Worm (Caenorhabditis elegans) whole organism, L1 larva: ENCODE data around the gene srab-4.

Experiments used
- C04F5.9 ChIP-seq: sonication (generic microtip); optimal IDR thresholded peaks from 2 replicates; lab custom pipeline; 2016; ENCODE audit warnings: missing genetic modification characterization, missing compliant biosample characterization
- Y116A8C.19 ChIP-seq: sonication (generic microtip); optimal IDR thresholded peaks from 2 replicates; lab custom pipeline; 2016; ENCODE audit warnings: missing compliant biosample characterization, missing genetic modification characterization, borderline replicate concordance
- blmp-1 ChIP-seq: fragments of 150-350 bp; optimal IDR thresholded peaks from 2 replicates; lab custom pipeline; 2014; ENCODE audit warnings: missing biosample characterization, missing genetic modification characterization
- ces-1 ChIP-seq: fragments of 150-350 bp; optimal IDR thresholded peaks from 2 replicates; lab custom pipeline; 2014; ENCODE audit warnings: missing biosample characterization, missing genetic modification reagents, missing genetic modification characterization
- dpl-1 ChIP-seq, 3 experiments: fragments of 150-350 bp in 2 of 3; sonication (generic microtip) in 1 of 3; optimal IDR thresholded peaks; 2 replicates each; lab custom pipeline; 2014 to 2017; ENCODE audit warnings: missing biosample characterization in 3 of 3, missing genetic modification characterization in 3 of 3, missing genetic modification reagents in 3 of 3
- dsc-1 ChIP-seq: sonication (generic microtip); optimal IDR thresholded peaks from 2 replicates; lab custom pipeline; 2016; ENCODE audit warnings: mild to moderate bottlenecking, missing genetic modification characterization, missing compliant biosample characterization
- efl-1 ChIP-seq, 4 experiments: fragments of 150-350 bp; optimal IDR thresholded peaks in 3 of 4; peaks in 1 of 4; 1 replicate in 1 of 4; 2 replicates in 3 of 4; lab custom pipeline; 2014; ENCODE audit warnings: missing biosample characterization in 2 of 4, missing genetic modification characterization in 2 of 4, missing genetic modification reagents in 2 of 4
- efl-3 ChIP-seq: fragments of 200-800 bp; sonication (Bioruptor generic); optimal IDR thresholded peaks from 2 replicates; lab custom pipeline; 2018; ENCODE audit warnings: mild to moderate bottlenecking, missing genetic modification characterization, missing compliant biosample characterization
- elt-2 ChIP-seq: sonication (generic microtip); optimal IDR thresholded peaks from 2 replicates; lab custom pipeline; 2016; ENCODE audit warnings: missing genetic modification characterization, mild to moderate bottlenecking, inconsistent platforms, missing compliant biosample characterization, missing genetic modification reagents
- elt-3 ChIP-seq, 6 experiments: fragments of 150-350 bp in 1 of 6; sonication (generic microtip); optimal IDR thresholded peaks; 2 replicates each; lab custom pipeline; 2017 to 2018; ENCODE audit warnings: missing biosample characterization in 6 of 6, missing genetic modification characterization in 6 of 6, inconsistent platforms in 1 of 6
- fkh-4 ChIP-seq: sonication (generic microtip); optimal IDR thresholded peaks from 2 replicates; lab custom pipeline; 2016; ENCODE audit warnings: missing compliant biosample characterization, missing genetic modification characterization, borderline replicate concordance
- fkh-8 ChIP-seq: sonication (generic microtip); optimal IDR thresholded peaks from 2 replicates; lab custom pipeline; 2016; ENCODE audit warnings: mild to moderate bottlenecking, missing genetic modification characterization, missing compliant biosample characterization
- grh-1 ChIP-seq: fragments of 200-800 bp; sonication (Bioruptor generic); IDR thresholded peaks from 2 replicates; pipeline ENCODE4 v1.3.6; 2022; ENCODE audit warnings: missing genetic modification reagents, missing genetic modification characterization, missing compliant biosample characterization
- hpl-2 ChIP-seq: fragments of 150-350 bp; optimal IDR thresholded peaks from 2 replicates; lab custom pipeline; 2014; ENCODE audit warnings: missing biosample characterization, missing genetic modification reagents, missing genetic modification characterization
- irx-1 ChIP-seq: sonication (generic microtip); optimal IDR thresholded peaks from 2 replicates; lab custom pipeline; 2016; ENCODE audit warnings: missing genetic modification characterization, missing compliant biosample characterization
- jun-1 ChIP-seq: fragments of 150-350 bp; optimal IDR thresholded peaks from 2 replicates; lab custom pipeline; 2014; ENCODE audit warnings: missing biosample characterization, missing genetic modification reagents, missing genetic modification characterization
- lin-14 ChIP-seq: fragments of 200-800 bp; sonication (Bioruptor generic); optimal IDR thresholded peaks from 2 replicates; lab custom pipeline; 2018; ENCODE audit warnings: mild to moderate bottlenecking, missing genetic modification characterization, moderate library complexity, missing compliant biosample characterization
- lin-35 ChIP-seq, 2 experiments: fragments of 150-350 bp; optimal IDR thresholded peaks; 2 replicates each; lab custom pipeline; 2014; ENCODE audit warnings: missing biosample characterization in 2 of 2, missing genetic modification characterization in 2 of 2, missing genetic modification reagents in 2 of 2
- lsy-2 ChIP-seq, 2 experiments: fragments of 150-350 bp; optimal IDR thresholded peaks; 2 replicates each; lab custom pipeline; 2014; ENCODE audit warnings: missing biosample characterization in 2 of 2, missing genetic modification characterization in 2 of 2
- mab-9 ChIP-seq: fragments of 200-800 bp; sonication (Bioruptor generic); IDR thresholded peaks from 2 replicates; pipeline ENCODE4 v1.3.6; 2022; ENCODE audit warnings: missing genetic modification reagents, missing genetic modification characterization, missing compliant biosample characterization
- mdl-1 ChIP-seq, 2 experiments: fragments of 150-350 bp; optimal IDR thresholded peaks; 2 replicates each; lab custom pipeline; 2014 to 2017; ENCODE audit warnings: missing biosample characterization in 2 of 2, missing genetic modification characterization in 2 of 2, inconsistent platforms in 1 of 2
- nhr-12 ChIP-seq: sonication (generic microtip); optimal IDR thresholded peaks from 2 replicates; lab custom pipeline; 2017; ENCODE audit warnings: missing biosample characterization, missing genetic modification characterization
- nhr-19 ChIP-seq: fragments of 200-800 bp; sonication (Bioruptor generic); conservative IDR thresholded peaks from 2 replicates; pipeline ENCODE4 v1.3.6; 2022; ENCODE audit warnings: missing genetic modification characterization, missing compliant biosample characterization
- nhr-20 ChIP-seq: sonication (generic microtip); optimal IDR thresholded peaks from 2 replicates; lab custom pipeline; 2016; ENCODE audit warnings: mild to moderate bottlenecking, missing genetic modification characterization, missing compliant biosample characterization
- nhr-237 ChIP-seq: fragments of 150-350 bp; optimal IDR thresholded peaks from 2 replicates; lab custom pipeline; 2014; ENCODE audit warnings: missing biosample characterization, missing genetic modification characterization
- nhr-47 ChIP-seq: sonication (generic microtip); optimal IDR thresholded peaks from 2 replicates; lab custom pipeline; 2016; ENCODE audit warnings: mild to moderate bottlenecking, missing genetic modification characterization, moderate library complexity, missing compliant biosample characterization
- nhr-71 ChIP-seq: sonication (generic microtip); optimal IDR thresholded peaks from 2 replicates; lab custom pipeline; 2016; ENCODE audit warnings: mild to moderate bottlenecking, missing genetic modification characterization, moderate library complexity, missing compliant biosample characterization
- nhr-85 ChIP-seq: sonication (generic microtip); peaks from one replicate; lab custom pipeline; 2016; ENCODE audit warnings: missing genetic modification characterization, inconsistent platforms, missing compliant biosample characterization
- nhr-90 ChIP-seq: sonication (generic microtip); optimal IDR thresholded peaks from 2 replicates; lab custom pipeline; 2016; ENCODE audit warnings: mild to moderate bottlenecking, missing genetic modification characterization, missing compliant biosample characterization; ENCODE audit not compliant: poor library complexity
- snpc-4 ChIP-seq: fragments of 150-350 bp; optimal IDR thresholded peaks from 2 replicates; lab custom pipeline; 2014; ENCODE audit warnings: missing biosample characterization, missing genetic modification characterization
- snu-23 ChIP-seq: sonication (generic microtip); optimal IDR thresholded peaks from 2 replicates; lab custom pipeline; 2016; ENCODE audit warnings: missing genetic modification characterization, missing compliant biosample characterization
- swsn-7 ChIP-seq: sonication (generic microtip); optimal IDR thresholded peaks from 2 replicates; lab custom pipeline; 2016; ENCODE audit warnings: missing genetic modification characterization, missing compliant biosample characterization
- tbx-2 ChIP-seq: sonication (generic microtip); optimal IDR thresholded peaks from 2 replicates; lab custom pipeline; 2016; ENCODE audit warnings: missing genetic modification characterization, missing compliant biosample characterization
- unc-130 ChIP-seq: fragments of 150-350 bp; optimal IDR thresholded peaks from 2 replicates; lab custom pipeline; 2017; ENCODE audit warnings: missing biosample characterization, missing genetic modification characterization, inconsistent platforms
- unc-98 ChIP-seq: fragments of 200-800 bp; sonication (Bioruptor generic); IDR thresholded peaks from 2 replicates; pipeline ENCODE4 v1.3.6; 2022; ENCODE audit warnings: missing genetic modification characterization, missing compliant biosample characterization
- xbp-1 ChIP-seq: sonication (generic microtip); optimal IDR thresholded peaks from 2 replicates; lab custom pipeline; 2016; ENCODE audit warnings: missing genetic modification characterization, missing compliant biosample characterization

srab-4 gene

ce11 chrV:6991771-6992170, 12.2 kb upstream of the srab-4 start, which contains the start of gene nhr-162:
Gene nhr-162 (minus strand): TSS chrV:6991871.
- no peak for TF ChIP-seq dsc-1
- TF ChIP-seq fkh-8 (tag; lab: Kevin White, UChicago) = peak; percentile 24

ce11 chrV:6993999-6994398, 10.0 kb upstream of the srab-4 start:
- TF ChIP-seq nhr-90 (tag; lab: Kevin White, UChicago) = peak; percentile 45
- no peak for TF ChIP-seq fkh-4
- peak; percentile 78 for TF ChIP-seq tbx-2 (tag; lab: Kevin White, UChicago)
- TF ChIP-seq blmp-1 (tag; lab: Kevin White, UChicago) = peak; percentile 76
- TF ChIP-seq efl-1 (optimal IDR thresholded peaks at IDR 0.05; lab: Kevin White, UChicago) = no peak
- TF ChIP-seq efl-1 (GFP tag; optimal IDR thresholded peaks at IDR 0.05 in 1 of 2; lab: Kevin White, UChicago) = peak in 1 of 2 experiments; percentile 76
- TF ChIP-seq hpl-2 (GFP tag; lab: Kevin White, UChicago) = peak; percentile 30
- no peak for TF ChIP-seq nhr-12 (tag; lab: Kevin White, UChicago)
- TF ChIP-seq lin-35 (GFP tag; optimal IDR thresholded peaks at IDR 0.05; lab: Kevin White, UChicago) = peak in 1 of 2 experiments; percentile 74
- TF ChIP-seq jun-1 = peak; percentile 25
- TF ChIP-seq ces-1 (GFP tag; lab: Kevin White, UChicago) = no peak
- TF ChIP-seq mdl-1 (tag; optimal IDR thresholded peaks at IDR 0.05; lab: Kevin White, UChicago) = peak in 1 of 2 experiments; percentile 33
- peak; percentile 15; the same call in 1 of the 2 replicates for TF ChIP-seq mab-9
- TF ChIP-seq unc-130 (tag; lab: Kevin White, UChicago) = peak; percentile 14
- TF ChIP-seq nhr-47 (tag; lab: Kevin White, UChicago) = peak; percentile 61
- peak; percentile 72 for TF ChIP-seq nhr-19 (GFP tag; lab: Robert Waterston, UW)
- TF ChIP-seq elt-2 (tag; lab: Kevin White, UChicago) = peak; percentile 23
- TF ChIP-seq lin-14 (GFP tag; lab: Kevin White, UChicago) = peak; percentile 81
- peak; percentile 22 to 24 for TF ChIP-seq lsy-2 (tag; optimal IDR thresholded peaks at IDR 0.05; lab: Kevin White, UChicago)
- peak; percentile 2 for TF ChIP-seq swsn-7
- TF ChIP-seq grh-1 = 0 out of 2 replicates have a peak, but pooled peaks have one; percentile 30
- TF ChIP-seq fkh-8 (tag; lab: Kevin White, UChicago) = peak; percentile 90
- TF ChIP-seq snpc-4 (tag; lab: Kevin White, UChicago) = no peak
- TF ChIP-seq elt-3 (tag; optimal IDR thresholded peaks at IDR 0.05; lab: Kevin White, UChicago) = peak; percentile 53 to 97 (median 94)
- no peak for TF ChIP-seq Y116A8C.19 (tag; lab: Kevin White, UChicago)
- TF ChIP-seq nhr-237 (tag; lab: Kevin White, UChicago) = peak; percentile 37
- TF ChIP-seq snu-23 (GFP tag; lab: Kevin White, UChicago) = peak; percentile 71
- peak; percentile 98 for TF ChIP-seq nhr-85 (tag; lab: Kevin White, UChicago)
- no peak for TF ChIP-seq unc-98 (GFP tag; lab: Robert Waterston, UW)
- peak; percentile 2 for TF ChIP-seq xbp-1 (tag; lab: Kevin White, UChicago)
- TF ChIP-seq irx-1 (tag; lab: Kevin White, UChicago) = peak; percentile 29
- peak; percentile 85 for TF ChIP-seq nhr-71 (tag; lab: Kevin White, UChicago)
- no peak for TF ChIP-seq C04F5.9 (tag; lab: Kevin White, UChicago)
- TF ChIP-seq dpl-1 (GFP tag; optimal IDR thresholded peaks at IDR 0.05; lab: Kevin White, UChicago) = peak in 1 of 3 experiments; percentile 12
- peak; percentile 93 for TF ChIP-seq nhr-20
- TF ChIP-seq efl-3 = no peak

ce11 chrV:6997041-6997552, 6.9 kb upstream of the srab-4 start, which contains the start of gene nhr-107:
Gene nhr-107 (minus strand): TSS chrV:6997091.
- no peak for TF ChIP-seq efl-1 (optimal IDR thresholded peaks at IDR 0.05; lab: Kevin White, UChicago)
- TF ChIP-seq efl-1 (GFP tag; optimal IDR thresholded peaks at IDR 0.05 in 1 of 2; lab: Kevin White, UChicago) = peak in 1 of 2 experiments; percentile 37
- TF ChIP-seq nhr-19 (GFP tag; lab: Robert Waterston, UW) = no peak
